Worm (Caenorhabditis elegans) whole organism, L3 larva: ENCODE results near the gene npp-8.
A peak's percentile ranks its signal among the peaks of the same experiment; 100 is the strongest.

ENCODE experiments used
- R02D3.7 ChIP-seq: fragments of 150-350 bp; optimal IDR thresholded peaks from 2 replicates; lab custom pipeline; 2014; ENCODE audit warnings: missing biosample characterization, missing genetic modification characterization
- ZK546.5 ChIP-seq: sonication (generic microtip); optimal IDR thresholded peaks from 2 replicates; lab custom pipeline; 2017; ENCODE audit warnings: missing biosample characterization, missing genetic modification characterization
- aly-2 ChIP-seq: fragments of 150-350 bp; optimal IDR thresholded peaks from 2 replicates; lab custom pipeline; 2014; ENCODE audit warnings: missing biosample characterization, missing genetic modification characterization
- ama-1 ChIP-seq: fragments of 150-350 bp; optimal IDR thresholded peaks from 2 replicates; lab custom pipeline; 2018
- ceh-16 ChIP-seq: sonication (generic microtip); optimal IDR thresholded peaks from 2 replicates; lab custom pipeline; 2017; ENCODE audit warnings: missing biosample characterization, missing genetic modification characterization
- ceh-28 ChIP-seq: fragments of 150-350 bp; optimal IDR thresholded peaks from 2 replicates; lab custom pipeline; 2014; ENCODE audit warnings: missing biosample characterization, missing genetic modification reagents, missing genetic modification characterization
- ceh-82 ChIP-seq: fragments of 150-350 bp; optimal IDR thresholded peaks from 2 replicates; lab custom pipeline; 2014; ENCODE audit warnings: missing biosample characterization, missing genetic modification characterization
- ceh-9 ChIP-seq: sonication (generic microtip); optimal IDR thresholded peaks from 2 replicates; lab custom pipeline; 2018; ENCODE audit warnings: missing biosample characterization, missing genetic modification characterization
- daf-12 ChIP-seq: fragments of 150-350 bp; optimal IDR thresholded peaks from 2 replicates; lab custom pipeline; 2014; ENCODE audit warnings: missing biosample characterization, missing genetic modification reagents, missing genetic modification characterization
- egl-27 ChIP-seq: sonication (generic microtip); optimal IDR thresholded peaks from 4 replicates; lab custom pipeline; 2017; ENCODE audit warnings: missing biosample characterization, missing genetic modification reagents, missing genetic modification characterization
- egl-5 ChIP-seq: fragments of 150-350 bp; optimal IDR thresholded peaks from 2 replicates; lab custom pipeline; 2017; ENCODE audit warnings: missing biosample characterization, missing genetic modification reagents, missing genetic modification characterization, inconsistent platforms
- elt-1 ChIP-seq: fragments of 150-350 bp; optimal IDR thresholded peaks from 2 replicates; lab custom pipeline; 2014; ENCODE audit warnings: missing biosample characterization, missing genetic modification characterization
- elt-2 ChIP-seq: sonication (generic microtip); optimal IDR thresholded peaks from 2 replicates; lab custom pipeline; 2016; ENCODE audit warnings: missing genetic modification reagents, mild to moderate bottlenecking, missing genetic modification characterization, missing compliant biosample characterization
- elt-3 ChIP-seq, 3 experiments: fragments of 150-350 bp in 1 of 3; sonication (generic microtip) in 2 of 3; optimal IDR thresholded peaks; 2 replicates in 2 of 3; 4 replicates in 1 of 3; lab custom pipeline; 2014 to 2017; ENCODE audit warnings: missing biosample characterization in 3 of 3, missing genetic modification characterization in 3 of 3
- fkh-10 ChIP-seq: sonication (generic microtip); optimal IDR thresholded peaks from 2 replicates; lab custom pipeline; 2017; ENCODE audit warnings: missing biosample characterization, missing genetic modification reagents, missing genetic modification characterization
- fkh-2 ChIP-seq: fragments of 150-350 bp; optimal IDR thresholded peaks from 2 replicates; lab custom pipeline; 2014; ENCODE audit warnings: missing biosample characterization, missing genetic modification reagents, missing genetic modification characterization
- fos-1 ChIP-seq: fragments of 150-350 bp; optimal IDR thresholded peaks from 2 replicates; lab custom pipeline; 2014; ENCODE audit warnings: missing biosample characterization, missing genetic modification characterization
- hmg-11 ChIP-seq: sonication (generic microtip); optimal IDR thresholded peaks from 2 replicates; lab custom pipeline; 2016; ENCODE audit warnings: missing genetic modification characterization, missing compliant biosample characterization
- jun-1 ChIP-seq: fragments of 150-350 bp; optimal IDR thresholded peaks from 2 replicates; lab custom pipeline; 2014; ENCODE audit warnings: missing biosample characterization, missing genetic modification reagents, missing genetic modification characterization
- lin-15B ChIP-seq: fragments of 150-350 bp; optimal IDR thresholded peaks from 2 replicates; lab custom pipeline; 2014; ENCODE audit warnings: missing biosample characterization, missing genetic modification characterization
- lin-39 ChIP-seq: fragments of 150-350 bp; optimal IDR thresholded peaks from 2 replicates; lab custom pipeline; 2018; ENCODE audit warnings: missing biosample characterization, missing genetic modification reagents, missing genetic modification characterization
- lsy-12 ChIP-seq: sonication (generic microtip); optimal IDR thresholded peaks from 2 replicates; lab custom pipeline; 2016; ENCODE audit warnings: mild to moderate bottlenecking, missing genetic modification characterization, missing compliant biosample characterization
- mdl-1 ChIP-seq: fragments of 150-350 bp; optimal IDR thresholded peaks from 2 replicates; lab custom pipeline; 2014; ENCODE audit warnings: missing biosample characterization, missing genetic modification characterization
- mml-1 ChIP-seq: fragments of 150-350 bp; sonication (generic microtip); optimal IDR thresholded peaks from 3 replicates; lab custom pipeline; 2014; ENCODE audit warnings: missing biosample characterization, missing genetic modification characterization
- nfya-1 ChIP-seq: sonication (generic microtip); optimal IDR thresholded peaks from 2 replicates; lab custom pipeline; 2017; ENCODE audit warnings: missing genetic modification characterization, mild to moderate bottlenecking, missing compliant biosample characterization, antibody characterized with exemption, moderate library complexity; ENCODE audit not compliant: insufficient read depth
- nhr-11 ChIP-seq: fragments of 150-350 bp; optimal IDR thresholded peaks from 2 replicates; lab custom pipeline; 2014; ENCODE audit warnings: missing biosample characterization, missing genetic modification characterization
- nhr-12 ChIP-seq: fragments of 150-350 bp; optimal IDR thresholded peaks from 2 replicates; lab custom pipeline; 2014; ENCODE audit warnings: missing biosample characterization, missing genetic modification characterization
- nhr-23 ChIP-seq: fragments of 150-350 bp; optimal IDR thresholded peaks from 2 replicates; lab custom pipeline; 2014; ENCODE audit warnings: missing biosample characterization, missing genetic modification reagents, missing genetic modification characterization
- nhr-237 ChIP-seq: fragments of 150-350 bp; optimal IDR thresholded peaks from 2 replicates; lab custom pipeline; 2014; ENCODE audit warnings: missing biosample characterization, missing genetic modification characterization
- nhr-25 ChIP-seq: sonication (generic microtip); optimal IDR thresholded peaks from 2 replicates; lab custom pipeline; 2017; ENCODE audit warnings: missing biosample characterization, missing genetic modification characterization
- nhr-28 ChIP-seq: fragments of 150-350 bp; optimal IDR thresholded peaks from 2 replicates; lab custom pipeline; 2014; ENCODE audit warnings: missing biosample characterization, missing genetic modification characterization
- nhr-43 ChIP-seq: sonication (generic microtip); optimal IDR thresholded peaks from 2 replicates; lab custom pipeline; 2016; ENCODE audit warnings: mild to moderate bottlenecking, missing genetic modification characterization, missing compliant biosample characterization; ENCODE audit not compliant: poor library complexity, severe bottlenecking
- nhr-67 ChIP-seq: fragments of 150-350 bp; optimal IDR thresholded peaks from 2 replicates; lab custom pipeline; 2014; ENCODE audit warnings: missing biosample characterization, missing genetic modification characterization
- nhr-76 ChIP-seq: fragments of 150-350 bp; sonication (generic microtip); optimal IDR thresholded peaks from 5 replicates; lab custom pipeline; 2014; ENCODE audit warnings: missing biosample characterization, missing genetic modification characterization
- nhr-77 ChIP-seq: fragments of 150-350 bp; optimal IDR thresholded peaks from 2 replicates; lab custom pipeline; 2014; ENCODE audit warnings: missing biosample characterization, missing genetic modification characterization
- pqm-1 ChIP-seq: fragments of 150-350 bp; optimal IDR thresholded peaks from 2 replicates; lab custom pipeline; 2017; ENCODE audit warnings: missing biosample characterization, missing genetic modification characterization, inconsistent platforms
- sea-2 ChIP-seq: fragments of 150-350 bp; sonication (generic microtip); optimal IDR thresholded peaks from 4 replicates; lab custom pipeline; 2014; ENCODE audit warnings: missing biosample characterization, missing genetic modification reagents, missing genetic modification characterization
- skn-1 ChIP-seq: fragments of 150-350 bp; optimal IDR thresholded peaks from 2 replicates; lab custom pipeline; 2014; ENCODE audit warnings: missing biosample characterization, missing genetic modification characterization
- snpc-4 ChIP-seq: fragments of 150-350 bp; optimal IDR thresholded peaks from 2 replicates; lab custom pipeline; 2014; ENCODE audit warnings: missing biosample characterization, missing genetic modification characterization
- tbx-2 ChIP-seq: sonication (generic microtip); optimal IDR thresholded peaks from 2 replicates; lab custom pipeline; 2016; ENCODE audit warnings: mild to moderate bottlenecking, missing genetic modification characterization, missing compliant biosample characterization
- unc-39 ChIP-seq: sonication (generic microtip); optimal IDR thresholded peaks from 4 replicates; lab custom pipeline; 2017; ENCODE audit warnings: missing biosample characterization, missing genetic modification characterization
- unc-62 ChIP-seq: fragments of 150-350 bp; sonication (generic microtip); optimal IDR thresholded peaks from 4 replicates; lab custom pipeline; 2014; ENCODE audit warnings: missing biosample characterization, missing genetic modification reagents, missing genetic modification characterization
- zag-1 ChIP-seq: fragments of 150-350 bp; optimal IDR thresholded peaks from 2 replicates; lab custom pipeline; 2014; ENCODE audit warnings: missing biosample characterization, missing genetic modification characterization
- ztf-11 ChIP-seq: fragments of 150-350 bp; optimal IDR thresholded peaks from 2 replicates; lab custom pipeline; 2014; ENCODE audit warnings: missing biosample characterization, missing genetic modification characterization
- ztf-4 ChIP-seq: fragments of 150-350 bp; optimal IDR thresholded peaks from 2 replicates; lab custom pipeline; 2014; ENCODE audit warnings: missing biosample characterization, missing genetic modification characterization

npp-8 gene

ce11 chrIV:1626342-1626855 lies 30.8 kb upstream of the npp-8 start, which contains the start of gene nhr-146:
Gene nhr-146, plus strand, starts transcription at chrIV:1626805.
- no peak for TF ChIP-seq nhr-43 (tag; lab: Kevin White, UChicago)
- TF ChIP-seq snpc-4 (tag; lab: Kevin White, UChicago) = no peak
- no peak for TF ChIP-seq ztf-4
- no peak for TF ChIP-seq unc-62 (GFP tag; lab: Kevin White, UChicago)
- no peak for TF ChIP-seq sea-2 (GFP tag; lab: Kevin White, UChicago)
- no peak for TF ChIP-seq ZK546.5 (tag; lab: Kevin White, UChicago)
- TF ChIP-seq fkh-2 (tag; lab: Kevin White, UChicago) = no peak
- no peak for TF ChIP-seq nhr-237 (tag; lab: Kevin White, UChicago)
- no peak for TF ChIP-seq nhr-67 (tag; lab: Kevin White, UChicago)
- TF ChIP-seq, all 47 proteins: peak for 0

- TF ChIP-seq aly-2 (tag; lab: Kevin White, UChicago) (no peak), nhr-11 (tag; lab: Kevin White, UChicago) (no peak), nhr-67 (tag; lab: Kevin White, UChicago) (no peak), ZK546.5 (tag; lab: Kevin White, UChicago) (no peak), snpc-4 (tag; lab: Kevin White, UChicago) (no peak), lin-39 (no peak), R02D3.7 (tag; lab: Kevin White, UChicago) (no peak), ztf-11 (tag; lab: Kevin White, UChicago) (no peak), mml-1 (no peak), ceh-82 (no peak), skn-1 (tag; lab: Kevin White, UChicago) (no peak), fkh-10 (GFP tag; lab: Kevin White, UChicago) (no peak), ceh-28 (tag; lab: Kevin White, UChicago) (no peak), ceh-9 (tag; lab: Kevin White, UChicago) (no peak), nhr-28 (no peak), fkh-2 (tag; lab: Kevin White, UChicago) (no peak), lsy-12 (no peak), mdl-1 (tag; lab: Kevin White, UChicago) (no peak), daf-12 (tag; lab: Kevin White, UChicago) (no peak), elt-1 (tag; lab: Kevin White, UChicago) (no peak)
Observed at ce11 chrIV:1624447-1624846, 28.8 kb upstream of the npp-8 start.

ce11 chrIV:1623712-1624111 lies 28.1 kb upstream of the npp-8 start, which contains the start of gene nhr-87:
Gene nhr-87, plus strand, starts transcription at chrIV:1624029.
- TF ChIP-seq mml-1 (no peak), pqm-1 (tag; lab: Kevin White, UChicago) (no peak), lin-15B (tag; lab: Kevin White, UChicago) (no peak), nhr-25 (peak; percentile 48), egl-27 (no peak), nhr-12 (tag; lab: Kevin White, UChicago) (no peak), fos-1 (tag; lab: Kevin White, UChicago) (no peak), lsy-12 (no peak), hmg-11 (tag; lab: Kevin White, UChicago) (no peak), jun-1 (tag; lab: Kevin White, UChicago) (no peak), nhr-77 (tag; lab: Kevin White, UChicago) (no peak), elt-2 (tag; lab: Kevin White, UChicago) (peak; percentile 1), nhr-23 (tag; lab: Kevin White, UChicago) (peak; percentile 14), sea-2 (GFP tag; lab: Kevin White, UChicago) (no peak), ceh-28 (tag; lab: Kevin White, UChicago) (no peak), ama-1 (lab: Kevin White, UChicago) (no peak), nfya-1 (peak; percentile 16), ZK546.5 (tag; lab: Kevin White, UChicago) (no peak), elt-3 (tag; optimal IDR thresholded peaks at IDR 0.05; lab: Kevin White, UChicago) (no peak), unc-62 (GFP tag; lab: Kevin White, UChicago) (no peak), ceh-9 (tag; lab: Kevin White, UChicago) (no peak), fkh-10 (GFP tag; lab: Kevin White, UChicago) (no peak), snpc-4 (tag; lab: Kevin White, UChicago) (no peak), skn-1 (tag; lab: Kevin White, UChicago) (no peak), unc-39 (tag; lab: Kevin White, UChicago) (no peak), ztf-4 (no peak), nhr-11 (tag; lab: Kevin White, UChicago) (no peak), fkh-2 (tag; lab: Kevin White, UChicago) (no peak), ceh-82 (no peak), nhr-76 (tag; lab: Kevin White, UChicago) (no peak), daf-12 (tag; lab: Kevin White, UChicago) (no peak), nhr-43 (tag; lab: Kevin White, UChicago) (no peak), elt-1 (tag; lab: Kevin White, UChicago) (no peak), tbx-2 (tag; lab: Kevin White, UChicago) (no peak), nhr-28 (no peak), ceh-16 (no peak), egl-5 (no peak), ztf-11 (tag; lab: Kevin White, UChicago) (no peak), mdl-1 (tag; lab: Kevin White, UChicago) (no peak), aly-2 (tag; lab: Kevin White, UChicago) (no peak), nhr-67 (tag; lab: Kevin White, UChicago) (no peak), lin-39 (peak; percentile 9), R02D3.7 (tag; lab: Kevin White, UChicago) (no peak), zag-1 (tag; lab: Kevin White, UChicago) (no peak)
